Fruit fly (Drosophila melanogaster) whole organism, prepupa: ENCODE data around the gene CG46311.
A peak's percentile ranks its signal among the peaks of the same experiment; 100 is the strongest.

Experiments
- Blimp-1 ChIP-seq: fragments of 200-800 bp; sonication (Bioruptor generic); optimal IDR thresholded peaks from 3 replicates; lab custom pipeline; 2017; ENCODE audit warnings: missing biosample characterization, missing genetic modification characterization, mild to moderate bottlenecking, moderate library complexity, missing genetic modification reagents
- CG10631 ChIP-seq: fragments of 200-800 bp; sonication (Bioruptor generic); optimal IDR thresholded peaks from 2 replicates; lab custom pipeline; 2016; ENCODE audit warnings: missing biosample characterization, missing genetic modification characterization
- CG10669 ChIP-seq: fragments of 200-800 bp; sonication (Bioruptor generic); optimal IDR thresholded peaks from 3 replicates; lab custom pipeline; 2018; ENCODE audit warnings: missing biosample characterization, mild to moderate bottlenecking, missing genetic modification characterization, moderate library complexity
- CG11762 ChIP-seq: fragments of 200-800 bp; sonication (Bioruptor generic); optimal IDR thresholded peaks from 3 replicates; lab custom pipeline; 2016; ENCODE audit warnings: missing biosample characterization, missing genetic modification characterization; ENCODE audit not compliant: insufficient read depth
- CG11902 ChIP-seq: fragments of 200-800 bp; sonication (Bioruptor generic); optimal IDR thresholded peaks from 3 replicates; lab custom pipeline; 2016; ENCODE audit warnings: missing biosample characterization, missing genetic modification characterization
- CG15336 ChIP-seq: fragments of 200-800 bp; sonication (Bioruptor generic); IDR thresholded peaks from 2 replicates; pipeline ENCODE4 v1.3.6; 2022; ENCODE audit warnings: missing biosample characterization, missing genetic modification characterization
- CG1621 ChIP-seq: fragments of 200-800 bp; sonication (Bioruptor generic); optimal IDR thresholded peaks from 3 replicates; lab custom pipeline; 2018; ENCODE audit warnings: missing biosample characterization, mild to moderate bottlenecking, missing genetic modification characterization
- CG16779 ChIP-seq: fragments of 200-800 bp; sonication (Bioruptor generic); optimal IDR thresholded peaks from 3 replicates; lab custom pipeline; 2017; ENCODE audit warnings: missing biosample characterization, mild to moderate bottlenecking, missing genetic modification characterization
- CG3032 ChIP-seq: fragments of 200-800 bp; optimal IDR thresholded peaks from 2 replicates; lab custom pipeline; 2019; ENCODE audit warnings: missing biosample characterization, mild to moderate bottlenecking, missing genetic modification characterization, moderate library complexity
- CG31627 ChIP-seq: fragments of 200-800 bp; sonication (Bioruptor generic); optimal IDR thresholded peaks from 3 replicates; lab custom pipeline; 2016; ENCODE audit warnings: missing biosample characterization, missing genetic modification characterization
- CG32006 ChIP-seq: fragments of 200-800 bp; sonication (Bioruptor generic); optimal IDR thresholded peaks from 3 replicates; lab custom pipeline; 2017; ENCODE audit warnings: missing biosample characterization, mild to moderate bottlenecking, missing genetic modification characterization
- CG3919 ChIP-seq: fragments of 200-800 bp; sonication (Bioruptor generic); optimal IDR thresholded peaks from 3 replicates; lab custom pipeline; 2016; ENCODE audit warnings: missing biosample characterization, missing genetic modification characterization
- CG4318 ChIP-seq: fragments of 200-800 bp; sonication (Bioruptor generic); optimal IDR thresholded peaks from 3 replicates; lab custom pipeline; 2017; ENCODE audit warnings: missing biosample characterization, mild to moderate bottlenecking, missing genetic modification characterization
- CG6163 ChIP-seq: fragments of 200-800 bp; sonication (Bioruptor generic); IDR thresholded peaks from 3 replicates; pipeline ENCODE4 v1.3.6; 2022; ENCODE audit warnings: missing biosample characterization, missing genetic modification characterization
- CG6792 ChIP-seq: fragments of 200-800 bp; sonication (Bioruptor generic); optimal IDR thresholded peaks from 3 replicates; lab custom pipeline; 2016; ENCODE audit warnings: missing biosample characterization, missing genetic modification characterization
- CG6854 ChIP-seq: fragments of 200-800 bp; sonication (Bioruptor generic); optimal IDR thresholded peaks from 2 replicates; lab custom pipeline; 2017; ENCODE audit warnings: missing biosample characterization, mild to moderate bottlenecking, missing genetic modification characterization
- CG7368 ChIP-seq: fragments of 200-800 bp; sonication (Bioruptor generic); optimal IDR thresholded peaks from 3 replicates; lab custom pipeline; 2016; ENCODE audit warnings: missing biosample characterization, missing genetic modification characterization
- CG8119 ChIP-seq: fragments of 200-800 bp; sonication (Bioruptor generic); IDR thresholded peaks from 3 replicates; pipeline ENCODE4 v1.3.6; 2022; ENCODE audit warnings: missing biosample characterization, missing genetic modification characterization
- CG8319 ChIP-seq: fragments of 200-800 bp; sonication (Bioruptor generic); optimal IDR thresholded peaks from 3 replicates; lab custom pipeline; 2016; ENCODE audit warnings: missing biosample characterization, missing genetic modification characterization
- CG8632 ChIP-seq: fragments of 200-800 bp; sonication (Bioruptor generic); optimal IDR thresholded peaks from 3 replicates; lab custom pipeline; 2016; ENCODE audit warnings: missing biosample characterization, missing genetic modification characterization
- Eip75B ChIP-seq: fragments of 200-800 bp; sonication (Bioruptor generic); optimal IDR thresholded peaks from 3 replicates; lab custom pipeline; 2016; ENCODE audit warnings: missing biosample characterization, missing genetic modification characterization
- Eip93F ChIP-seq: fragments of 200-800 bp; sonication (Bioruptor generic); optimal IDR thresholded peaks from 2 replicates; lab custom pipeline; 2016; ENCODE audit warnings: missing biosample characterization, mild to moderate bottlenecking, missing genetic modification characterization
- Ets21C ChIP-seq: fragments of 200-800 bp; sonication (Bioruptor generic); optimal IDR thresholded peaks from 3 replicates; lab custom pipeline; 2016; ENCODE audit warnings: missing biosample characterization, missing genetic modification characterization
- Ets96B ChIP-seq: fragments of 200-800 bp; optimal IDR thresholded peaks from 2 replicates; lab custom pipeline; 2019; ENCODE audit warnings: missing biosample characterization, mild to moderate bottlenecking, missing genetic modification characterization, moderate library complexity
- Gug ChIP-seq: fragments of 200-800 bp; sonication (Bioruptor generic); IDR thresholded peaks from 2 replicates; pipeline ENCODE4 v1.3.6; 2022; ENCODE audit warnings: missing biosample characterization, missing genetic modification characterization
- Hr39 ChIP-seq: fragments of 200-800 bp; sonication (Bioruptor generic); optimal IDR thresholded peaks from 2 replicates; lab custom pipeline; 2016; ENCODE audit warnings: missing biosample characterization, missing genetic modification characterization
- Hr4 ChIP-seq: fragments of 200-800 bp; sonication (Bioruptor generic); optimal IDR thresholded peaks from 3 replicates; lab custom pipeline; 2016; ENCODE audit warnings: missing biosample characterization, missing genetic modification characterization
- Lpt ChIP-seq: fragments of 200-800 bp; sonication (Bioruptor generic); optimal IDR thresholded peaks from 3 replicates; lab custom pipeline; 2016; ENCODE audit warnings: missing biosample characterization, missing genetic modification characterization
- Met ChIP-seq: fragments of 200-800 bp; sonication (Bioruptor generic); optimal IDR thresholded peaks from 3 replicates; lab custom pipeline; 2016; ENCODE audit warnings: missing biosample characterization, missing genetic modification characterization
- OdsH ChIP-seq: fragments of 200-800 bp; sonication (Bioruptor generic); optimal IDR thresholded peaks from 3 replicates; lab custom pipeline; 2016; ENCODE audit warnings: missing biosample characterization, missing genetic modification characterization
- Smox ChIP-seq: fragments of 200-800 bp; sonication (Bioruptor generic); optimal IDR thresholded peaks from 3 replicates; lab custom pipeline; 2016; ENCODE audit warnings: missing biosample characterization, missing genetic modification characterization
- Sox102F ChIP-seq: fragments of 200-800 bp; sonication (Bioruptor generic); optimal IDR thresholded peaks from 2 replicates; lab custom pipeline; 2016; ENCODE audit warnings: missing biosample characterization, mild to moderate bottlenecking, missing genetic modification characterization
- Sox14 ChIP-seq: fragments of 200-800 bp; sonication (Bioruptor generic); optimal IDR thresholded peaks from 3 replicates; lab custom pipeline; 2016; ENCODE audit warnings: missing biosample characterization, missing genetic modification characterization
- Sox15 ChIP-seq: fragments of 200-800 bp; sonication (Bioruptor generic); optimal IDR thresholded peaks from 3 replicates; lab custom pipeline; 2016; ENCODE audit warnings: missing biosample characterization, missing genetic modification characterization
- achi ChIP-seq: fragments of 200-800 bp; sonication (Bioruptor generic); optimal IDR thresholded peaks from 3 replicates; lab custom pipeline; 2016; ENCODE audit warnings: missing biosample characterization, missing genetic modification characterization
- acj6 ChIP-seq: fragments of 200-800 bp; sonication (Bioruptor generic); optimal IDR thresholded peaks from 3 replicates; lab custom pipeline; 2016; ENCODE audit warnings: missing biosample characterization, missing genetic modification characterization
- cyc ChIP-seq: fragments of 200-800 bp; sonication (Bioruptor generic); optimal IDR thresholded peaks from 3 replicates; lab custom pipeline; 2016; ENCODE audit warnings: missing biosample characterization, missing genetic modification characterization
- dac ChIP-seq: fragments of 200-800 bp; sonication (Bioruptor generic); optimal IDR thresholded peaks from 2 replicates; lab custom pipeline; 2017; ENCODE audit warnings: missing biosample characterization, mild to moderate bottlenecking, missing genetic modification characterization
- dsx ChIP-seq: fragments of 200-800 bp; optimal IDR thresholded peaks from 3 replicates; lab custom pipeline; 2019; ENCODE audit warnings: missing biosample characterization, mild to moderate bottlenecking, missing genetic modification characterization, moderate library complexity; ENCODE audit not compliant: poor library complexity, severe bottlenecking
- eg ChIP-seq: fragments of 200-800 bp; sonication (Bioruptor generic); IDR thresholded peaks from 3 replicates; pipeline ENCODE4 v1.3.6; 2022; ENCODE audit warnings: missing biosample characterization, missing genetic modification characterization
- esn ChIP-seq: fragments of 200-800 bp; sonication (Bioruptor generic); optimal IDR thresholded peaks from 2 replicates; lab custom pipeline; 2016; ENCODE audit warnings: missing biosample characterization, mild to moderate bottlenecking, missing genetic modification characterization, moderate library complexity
- fd59A ChIP-seq: fragments of 200-800 bp; sonication (Bioruptor generic); optimal IDR thresholded peaks from 2 replicates; lab custom pipeline; 2017; ENCODE audit warnings: missing biosample characterization, mild to moderate bottlenecking, missing genetic modification characterization, missing genetic modification reagents
- lz ChIP-seq: fragments of 200-800 bp; sonication (Bioruptor generic); optimal IDR thresholded peaks from 3 replicates; lab custom pipeline; 2016; ENCODE audit warnings: missing biosample characterization, missing genetic modification characterization
- pdm3 ChIP-seq: fragments of 200-800 bp; sonication (Bioruptor generic); optimal IDR thresholded peaks from 3 replicates; lab custom pipeline; 2016; ENCODE audit warnings: missing biosample characterization, missing genetic modification characterization
- salr ChIP-seq, 2 experiments: fragments of 200-800 bp; sonication (Bioruptor generic); optimal IDR thresholded peaks; 3 replicates each; lab custom pipeline; 2016 to 2018; ENCODE audit warnings: missing biosample characterization in 2 of 2, missing genetic modification characterization in 2 of 2, mild to moderate bottlenecking in 1 of 2
- ss ChIP-seq, 2 experiments: fragments of 200-800 bp; sonication (Bioruptor generic); optimal IDR thresholded peaks; 2 replicates in 1 of 2; 3 replicates in 1 of 2; lab custom pipeline; 2017 to 2018; ENCODE audit warnings: mild to moderate bottlenecking in 2 of 2, missing biosample characterization in 2 of 2, missing genetic modification characterization in 2 of 2, moderate library complexity in 1 of 2
- svp ChIP-seq: fragments of 200-800 bp; sonication (Bioruptor generic); peaks from one replicate; lab custom pipeline; 2016; ENCODE audit warnings: missing biosample characterization, missing genetic modification characterization
- vri ChIP-seq: fragments of 200-800 bp; sonication (Bioruptor generic); optimal IDR thresholded peaks from 3 replicates; lab custom pipeline; 2016; ENCODE audit warnings: missing biosample characterization, mild to moderate bottlenecking, missing genetic modification characterization

Gene CG46311

DNA sequence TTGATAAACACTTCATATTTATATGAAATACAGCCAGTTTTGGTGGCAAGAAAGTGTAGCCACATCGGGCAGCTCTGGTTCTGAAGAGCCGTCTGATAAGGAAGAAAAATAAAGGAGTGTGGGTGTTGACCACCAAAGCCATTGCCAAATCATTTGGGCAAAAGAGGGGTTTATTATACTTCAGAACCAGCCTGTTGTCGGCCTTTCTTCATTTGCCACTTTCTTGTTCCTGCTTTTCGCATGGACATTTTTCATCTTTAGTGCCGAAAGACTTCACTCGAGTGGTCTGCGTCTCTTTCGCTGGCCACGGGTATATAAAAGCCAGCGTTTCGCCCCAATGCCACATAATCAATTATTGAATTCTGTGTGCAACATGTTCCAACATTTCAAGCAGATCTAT is 29.5 kb upstream of the CG46311 start, which contains the start of gene CG15756:
TSS of gene CG15756 (plus strand) at position 301 of the 400 bp plus-strand sequence.
- no peak for TF ChIP-seq cyc (GFP tag; lab: Kevin White, UChicago)
- no peak for TF ChIP-seq CG3919
- TF ChIP-seq CG6792 (GFP tag; lab: Kevin White, UChicago), result no peak
- TF ChIP-seq pdm3 (GFP tag; lab: Kevin White, UChicago), result no peak
- no peak for TF ChIP-seq dac (GFP tag; lab: Kevin White, UChicago)
- no peak for TF ChIP-seq Smox (GFP tag; lab: Kevin White, UChicago)
- TF ChIP-seq acj6 (GFP tag; lab: Kevin White, UChicago), result no peak
- TF ChIP-seq CG8632 (GFP tag; lab: Kevin White, UChicago), result no peak
- no peak for TF ChIP-seq CG32006 (GFP tag; lab: Kevin White, UChicago)
- TF ChIP-seq CG3032 (tag; lab: Kevin White, UChicago), result no peak
- no peak for TF ChIP-seq salr (GFP tag; optimal IDR thresholded peaks at IDR 0.05; lab: Kevin White, UChicago)
- no peak for TF ChIP-seq CG6854 (GFP tag; lab: Kevin White, UChicago)
- TF ChIP-seq eg (GFP tag; lab: Robert Waterston, UW), result no peak
- TF ChIP-seq Sox14 (GFP tag; lab: Kevin White, UChicago), result no peak
- no peak for TF ChIP-seq CG16779 (tag; lab: Kevin White, UChicago)
- TF ChIP-seq vri (GFP tag; lab: Kevin White, UChicago), result no peak
- no peak for TF ChIP-seq ss (GFP tag; optimal IDR thresholded peaks at IDR 0.05; lab: Kevin White, UChicago)
- no peak for TF ChIP-seq Sox102F (GFP tag; lab: Kevin White, UChicago)
- TF ChIP-seq CG10669, result no peak
- TF ChIP-seq CG4318 (GFP tag; lab: Kevin White, UChicago), result no peak

DNA sequence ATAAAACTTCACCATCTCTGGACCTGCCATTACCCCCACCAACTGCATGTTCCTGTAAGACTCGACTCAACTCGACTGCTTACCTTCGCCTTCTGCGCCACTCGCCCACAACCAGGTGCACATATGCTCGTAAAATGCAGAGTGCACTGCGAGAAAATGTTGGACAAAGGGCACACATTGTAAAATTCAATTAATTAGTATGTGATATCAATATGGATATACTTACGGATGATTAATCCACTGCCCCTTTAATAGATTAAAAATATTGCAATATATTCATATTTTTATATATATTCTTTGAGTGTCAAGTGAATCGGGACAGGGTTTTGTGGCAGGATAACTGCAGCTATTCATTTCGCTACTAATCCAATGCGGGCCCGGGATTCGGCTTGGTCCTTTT is 26.8 kb upstream of the CG46311 start:
- no peak for TF ChIP-seq dac (GFP tag; lab: Kevin White, UChicago)
- TF ChIP-seq Gug, result no peak
- no peak for TF ChIP-seq CG16779 (tag; lab: Kevin White, UChicago)
- TF ChIP-seq Eip93F (GFP tag; lab: Kevin White, UChicago), result no peak
- TF ChIP-seq Met, result peak; percentile 37
- no peak for TF ChIP-seq CG8319 (GFP tag; lab: Kevin White, UChicago)
- no peak for TF ChIP-seq cyc (GFP tag; lab: Kevin White, UChicago)
- TF ChIP-seq CG3919, result peak; percentile 7
- no peak for TF ChIP-seq fd59A
- peak; percentile 25 for TF ChIP-seq Ets96B (tag; lab: Kevin White, UChicago)
- no peak for TF ChIP-seq achi (GFP tag; lab: Kevin White, UChicago)
- TF ChIP-seq CG32006 (GFP tag; lab: Kevin White, UChicago), result peak; percentile 6
- peak; percentile 2 for TF ChIP-seq OdsH
- TF ChIP-seq svp (GFP tag; lab: Kevin White, UChicago), result peak; percentile 24
- TF ChIP-seq Hr4 (GFP tag; lab: Kevin White, UChicago), result no peak
- TF ChIP-seq acj6 (GFP tag; lab: Kevin White, UChicago), result peak; percentile 16
- peak; percentile 5 for TF ChIP-seq dsx (GFP tag; lab: Kevin White, UChicago)
- TF ChIP-seq Eip75B (GFP tag; lab: Kevin White, UChicago), result no peak
- TF ChIP-seq CG11902, result no peak
- peak; percentile 1 for TF ChIP-seq lz (GFP tag; lab: Kevin White, UChicago)
- peak; percentile 2 for TF ChIP-seq CG31627 (GFP tag; lab: Kevin White, UChicago)
- no peak for TF ChIP-seq CG8119
- TF ChIP-seq CG11762 (GFP tag; lab: Kevin White, UChicago), result no peak
- no peak for TF ChIP-seq CG6854 (GFP tag; lab: Kevin White, UChicago)
- no peak for TF ChIP-seq Lpt (GFP tag; lab: Kevin White, UChicago)
- TF ChIP-seq CG6163 (GFP tag; lab: Robert Waterston, UW), result peak; percentile 65; the same call in 2 of the 3 replicates
- TF ChIP-seq CG15336, result no peak
- no peak for TF ChIP-seq Sox15 (GFP tag; lab: Kevin White, UChicago)
- TF ChIP-seq CG7368 (GFP tag; lab: Kevin White, UChicago), result no peak
- TF ChIP-seq CG1621, result no peak
- no peak for TF ChIP-seq Blimp-1 (GFP tag; lab: Kevin White, UChicago)
- peak; percentile 19 for TF ChIP-seq Smox (GFP tag; lab: Kevin White, UChicago)
- peak; percentile 5 for TF ChIP-seq CG10631 (GFP tag; lab: Kevin White, UChicago)
- TF ChIP-seq Hr39 (GFP tag; lab: Kevin White, UChicago), result peak; percentile 26
- TF ChIP-seq pdm3 (GFP tag; lab: Kevin White, UChicago), result peak; percentile 33
- no peak for TF ChIP-seq Ets21C (GFP tag; lab: Kevin White, UChicago)
- TF ChIP-seq CG6792 (GFP tag; lab: Kevin White, UChicago), result peak; percentile 8
- TF ChIP-seq vri (GFP tag; lab: Kevin White, UChicago), result no peak
- peak; percentile 37 for TF ChIP-seq esn (GFP tag; lab: Kevin White, UChicago)
- TF ChIP-seq CG3032 (tag; lab: Kevin White, UChicago), result peak; percentile 5
- no peak for TF ChIP-seq salr (GFP tag; optimal IDR thresholded peaks at IDR 0.05; lab: Kevin White, UChicago)
